Worm (Caenorhabditis elegans) whole organism, L1 larva: Measurements from ENCODE around the gene ZK354.6.

Experiments used
- C16A3.4 ChIP-seq: fragments of 150-350 bp; optimal IDR thresholded peaks from 2 replicates; lab custom pipeline; 2014; ENCODE audit warnings: missing biosample characterization, missing genetic modification characterization
- F16B12.6 ChIP-seq: fragments of 150-350 bp; optimal IDR thresholded peaks from 2 replicates; lab custom pipeline; 2014; ENCODE audit warnings: missing biosample characterization, missing genetic modification characterization
- Y116A8C.19 ChIP-seq: sonication (generic microtip); optimal IDR thresholded peaks from 2 replicates; lab custom pipeline; 2016; ENCODE audit warnings: missing compliant biosample characterization, missing genetic modification characterization, borderline replicate concordance
- alr-1 ChIP-seq: fragments of 200-800 bp; sonication (Bioruptor generic); optimal IDR thresholded peaks from 2 replicates; lab custom pipeline; 2018; ENCODE audit warnings: borderline replicate concordance, mild to moderate bottlenecking, missing genetic modification characterization, missing compliant biosample characterization
- aly-2 ChIP-seq: fragments of 150-350 bp; optimal IDR thresholded peaks from 2 replicates; lab custom pipeline; 2014; ENCODE audit warnings: missing biosample characterization, missing genetic modification characterization
- blmp-1 ChIP-seq: fragments of 150-350 bp; optimal IDR thresholded peaks from 2 replicates; lab custom pipeline; 2014; ENCODE audit warnings: missing biosample characterization, missing genetic modification characterization
- ceh-63 ChIP-seq: fragments of 200-800 bp; sonication (Bioruptor generic); optimal IDR thresholded peaks from 2 replicates; lab custom pipeline; 2018; ENCODE audit warnings: mild to moderate bottlenecking, missing genetic modification characterization, missing compliant biosample characterization
- ceh-90 ChIP-seq: sonication (generic microtip); optimal IDR thresholded peaks from 2 replicates; lab custom pipeline; 2016; ENCODE audit warnings: missing genetic modification characterization, missing compliant biosample characterization
- dsc-1 ChIP-seq: sonication (generic microtip); optimal IDR thresholded peaks from 2 replicates; lab custom pipeline; 2016; ENCODE audit warnings: mild to moderate bottlenecking, missing genetic modification characterization, missing compliant biosample characterization
- egl-13 ChIP-seq: sonication (generic microtip); optimal IDR thresholded peaks from 2 replicates; lab custom pipeline; 2016; ENCODE audit warnings: missing genotype, missing genetic modification reagents, missing genetic modification characterization, missing compliant biosample characterization
- egl-27 ChIP-seq, 2 experiments: fragments of 150-350 bp in 1 of 2; sonication (generic microtip); optimal IDR thresholded peaks; 3 replicates each; lab custom pipeline; 2017 to 2018; ENCODE audit warnings: missing biosample characterization in 2 of 2, missing genetic modification characterization in 2 of 2, missing genetic modification reagents in 2 of 2
- elt-2 ChIP-seq: sonication (generic microtip); optimal IDR thresholded peaks from 2 replicates; lab custom pipeline; 2016; ENCODE audit warnings: missing genetic modification characterization, mild to moderate bottlenecking, inconsistent platforms, missing compliant biosample characterization, missing genetic modification reagents
- elt-3 ChIP-seq, 6 experiments: fragments of 150-350 bp in 1 of 6; sonication (generic microtip); optimal IDR thresholded peaks; 2 replicates each; lab custom pipeline; 2017 to 2018; ENCODE audit warnings: missing biosample characterization in 6 of 6, missing genetic modification characterization in 6 of 6, inconsistent platforms in 1 of 6
- ets-5 ChIP-seq: fragments of 200-800 bp; sonication (Bioruptor generic); IDR thresholded peaks from 2 replicates; pipeline ENCODE4 v1.3.6; 2022; ENCODE audit warnings: missing genetic modification characterization, missing compliant biosample characterization
- fkh-10 ChIP-seq: sonication (generic microtip); optimal IDR thresholded peaks from 2 replicates; lab custom pipeline; 2017; ENCODE audit warnings: missing biosample characterization, missing genetic modification reagents, missing genetic modification characterization
- fkh-4 ChIP-seq: sonication (generic microtip); optimal IDR thresholded peaks from 2 replicates; lab custom pipeline; 2016; ENCODE audit warnings: missing compliant biosample characterization, missing genetic modification characterization, borderline replicate concordance
- fkh-8 ChIP-seq: sonication (generic microtip); optimal IDR thresholded peaks from 2 replicates; lab custom pipeline; 2016; ENCODE audit warnings: mild to moderate bottlenecking, missing genetic modification characterization, missing compliant biosample characterization
- hpl-2 ChIP-seq: fragments of 150-350 bp; optimal IDR thresholded peaks from 2 replicates; lab custom pipeline; 2014; ENCODE audit warnings: missing biosample characterization, missing genetic modification reagents, missing genetic modification characterization
- irx-1 ChIP-seq: sonication (generic microtip); optimal IDR thresholded peaks from 2 replicates; lab custom pipeline; 2016; ENCODE audit warnings: missing genetic modification characterization, missing compliant biosample characterization
- jun-1 ChIP-seq: fragments of 150-350 bp; optimal IDR thresholded peaks from 2 replicates; lab custom pipeline; 2014; ENCODE audit warnings: missing biosample characterization, missing genetic modification reagents, missing genetic modification characterization
- lin-14 ChIP-seq: fragments of 200-800 bp; sonication (Bioruptor generic); optimal IDR thresholded peaks from 2 replicates; lab custom pipeline; 2018; ENCODE audit warnings: mild to moderate bottlenecking, missing genetic modification characterization, moderate library complexity, missing compliant biosample characterization
- lin-15B ChIP-seq: fragments of 150-350 bp; sonication (generic microtip); optimal IDR thresholded peaks from 3 replicates; lab custom pipeline; 2014; ENCODE audit warnings: missing biosample characterization, missing genetic modification characterization
- lin-35 ChIP-seq, 2 experiments: fragments of 150-350 bp; optimal IDR thresholded peaks; 2 replicates each; lab custom pipeline; 2014; ENCODE audit warnings: missing biosample characterization in 2 of 2, missing genetic modification characterization in 2 of 2, missing genetic modification reagents in 2 of 2
- lsy-2 ChIP-seq, 2 experiments: fragments of 150-350 bp; optimal IDR thresholded peaks; 2 replicates each; lab custom pipeline; 2014; ENCODE audit warnings: missing biosample characterization in 2 of 2, missing genetic modification characterization in 2 of 2
- mab-9 ChIP-seq: fragments of 200-800 bp; sonication (Bioruptor generic); IDR thresholded peaks from 2 replicates; pipeline ENCODE4 v1.3.6; 2022; ENCODE audit warnings: missing genetic modification reagents, missing genetic modification characterization, missing compliant biosample characterization
- mdl-1 ChIP-seq, 2 experiments: fragments of 150-350 bp; optimal IDR thresholded peaks; 2 replicates each; lab custom pipeline; 2014 to 2017; ENCODE audit warnings: missing biosample characterization in 2 of 2, missing genetic modification characterization in 2 of 2, inconsistent platforms in 1 of 2
- mef-2 ChIP-seq: fragments of 150-350 bp; optimal IDR thresholded peaks from 2 replicates; lab custom pipeline; 2014; ENCODE audit warnings: missing biosample characterization, missing genetic modification characterization
- mep-1 ChIP-seq: fragments of 150-350 bp; optimal IDR thresholded peaks from 2 replicates; lab custom pipeline; 2014; ENCODE audit warnings: missing biosample characterization, missing genetic modification characterization
- nhr-12 ChIP-seq: sonication (generic microtip); optimal IDR thresholded peaks from 2 replicates; lab custom pipeline; 2017; ENCODE audit warnings: missing biosample characterization, missing genetic modification characterization
- nhr-19 ChIP-seq: fragments of 200-800 bp; sonication (Bioruptor generic); conservative IDR thresholded peaks from 2 replicates; pipeline ENCODE4 v1.3.6; 2022; ENCODE audit warnings: missing genetic modification characterization, missing compliant biosample characterization
- nhr-20 ChIP-seq: sonication (generic microtip); optimal IDR thresholded peaks from 2 replicates; lab custom pipeline; 2016; ENCODE audit warnings: mild to moderate bottlenecking, missing genetic modification characterization, missing compliant biosample characterization
- nhr-237 ChIP-seq: fragments of 150-350 bp; optimal IDR thresholded peaks from 2 replicates; lab custom pipeline; 2014; ENCODE audit warnings: missing biosample characterization, missing genetic modification characterization
- nhr-28 ChIP-seq: fragments of 150-350 bp; optimal IDR thresholded peaks from 2 replicates; lab custom pipeline; 2014; ENCODE audit warnings: missing biosample characterization, missing genetic modification characterization
- nhr-47 ChIP-seq: sonication (generic microtip); optimal IDR thresholded peaks from 2 replicates; lab custom pipeline; 2016; ENCODE audit warnings: mild to moderate bottlenecking, missing genetic modification characterization, moderate library complexity, missing compliant biosample characterization
- nhr-71 ChIP-seq: sonication (generic microtip); optimal IDR thresholded peaks from 2 replicates; lab custom pipeline; 2016; ENCODE audit warnings: mild to moderate bottlenecking, missing genetic modification characterization, moderate library complexity, missing compliant biosample characterization
- nhr-76 ChIP-seq: sonication (generic microtip); optimal IDR thresholded peaks from 2 replicates; lab custom pipeline; 2017; ENCODE audit warnings: missing biosample characterization, missing genetic modification characterization
- nhr-85 ChIP-seq: sonication (generic microtip); peaks from one replicate; lab custom pipeline; 2016; ENCODE audit warnings: missing genetic modification characterization, inconsistent platforms, missing compliant biosample characterization
- nhr-90 ChIP-seq: sonication (generic microtip); optimal IDR thresholded peaks from 2 replicates; lab custom pipeline; 2016; ENCODE audit warnings: mild to moderate bottlenecking, missing genetic modification characterization, missing compliant biosample characterization; ENCODE audit not compliant: poor library complexity
- pag-3 ChIP-seq: sonication (generic microtip); optimal IDR thresholded peaks from 2 replicates; lab custom pipeline; 2017; ENCODE audit warnings: missing genetic modification characterization, mild to moderate bottlenecking, missing compliant biosample characterization, antibody characterized with exemption, borderline replicate concordance; ENCODE audit not compliant: insufficient read depth
- pqm-1 ChIP-seq: sonication (generic microtip); optimal IDR thresholded peaks from 3 replicates; lab custom pipeline; 2017; ENCODE audit warnings: missing biosample characterization, missing genetic modification characterization
- snpc-4 ChIP-seq: fragments of 150-350 bp; optimal IDR thresholded peaks from 2 replicates; lab custom pipeline; 2014; ENCODE audit warnings: missing biosample characterization, missing genetic modification characterization
- sox-4 ChIP-seq: sonication (generic microtip); optimal IDR thresholded peaks from 2 replicates; lab custom pipeline; 2016; ENCODE audit warnings: missing genetic modification characterization, missing compliant biosample characterization
- sptf-1 ChIP-seq: fragments of 150-350 bp; optimal IDR thresholded peaks from 2 replicates; lab custom pipeline; 2014; ENCODE audit warnings: missing biosample characterization, missing genetic modification characterization
- sup-37 ChIP-seq: fragments of 200-800 bp; sonication (Bioruptor generic); optimal IDR thresholded peaks from 2 replicates; lab custom pipeline; 2018; ENCODE audit warnings: mild to moderate bottlenecking, missing genetic modification characterization, missing compliant biosample characterization
- tlp-1 ChIP-seq: fragments of 150-350 bp; optimal IDR thresholded peaks from 2 replicates; lab custom pipeline; 2014; ENCODE audit warnings: missing biosample characterization, missing genetic modification characterization
- unc-130 ChIP-seq: fragments of 150-350 bp; optimal IDR thresholded peaks from 2 replicates; lab custom pipeline; 2017; ENCODE audit warnings: missing biosample characterization, missing genetic modification characterization, inconsistent platforms
- unc-30 ChIP-seq: sonication (generic microtip); optimal IDR thresholded peaks from 2 replicates; lab custom pipeline; 2017; ENCODE audit warnings: missing biosample characterization, missing genetic modification characterization
- unc-62 ChIP-seq: fragments of 150-350 bp; optimal IDR thresholded peaks from 2 replicates; lab custom pipeline; 2014; ENCODE audit warnings: missing biosample characterization, missing genetic modification reagents, missing genetic modification characterization
- unc-86 ChIP-seq: sonication (generic microtip); optimal IDR thresholded peaks from 2 replicates; lab custom pipeline; 2016; ENCODE audit warnings: missing genetic modification characterization, missing compliant biosample characterization
- vab-15 ChIP-seq: sonication (generic microtip); optimal IDR thresholded peaks from 2 replicates; lab custom pipeline; 2017; ENCODE audit warnings: missing genotype, mild to moderate bottlenecking, missing genetic modification characterization, missing compliant biosample characterization
- xbp-1 ChIP-seq: sonication (generic microtip); optimal IDR thresholded peaks from 2 replicates; lab custom pipeline; 2016; ENCODE audit warnings: missing genetic modification characterization, missing compliant biosample characterization
- zag-1 ChIP-seq: fragments of 150-350 bp; optimal IDR thresholded peaks from 2 replicates; lab custom pipeline; 2014; ENCODE audit warnings: missing biosample characterization, missing genetic modification characterization
- ztf-11 ChIP-seq, 2 experiments: sonication (generic microtip); optimal IDR thresholded peaks; 2 replicates each; lab custom pipeline; 2016 to 2017; ENCODE audit warnings: missing genetic modification characterization in 2 of 2, missing biosample characterization in 1 of 2, missing compliant biosample characterization in 1 of 2
- ztf-4 ChIP-seq: fragments of 150-350 bp; optimal IDR thresholded peaks from 2 replicates; lab custom pipeline; 2014; ENCODE audit warnings: missing biosample characterization, missing genetic modification characterization

Gene ZK354.6

DNA sequence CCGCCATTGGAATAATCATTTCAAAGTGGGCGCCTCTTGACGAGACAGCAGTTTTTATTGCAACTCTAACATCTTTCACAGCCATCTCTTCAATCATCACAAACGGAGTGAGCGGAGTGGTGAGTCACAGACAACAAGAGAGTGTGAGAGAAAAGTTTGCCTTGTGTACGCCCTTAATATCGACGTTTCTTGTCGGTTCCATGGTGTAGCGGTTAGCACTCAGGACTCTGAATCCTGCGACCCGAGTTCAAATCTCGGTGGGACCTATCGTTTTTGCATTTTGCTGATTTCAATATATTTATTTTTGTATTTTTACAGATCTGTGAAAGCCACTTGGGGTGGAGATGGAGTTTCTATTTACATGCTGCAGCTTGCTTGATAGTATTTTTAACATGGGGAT, 37.2 kb upstream of the ZK354.6 start (continued):
- TF ChIP-seq zag-1 (tag; lab: Kevin White, UChicago) = no peak
- no peak for TF ChIP-seq pqm-1
- TF ChIP-seq vab-15 (tag; lab: Kevin White, UChicago) = peak; percentile 13
- TF ChIP-seq pag-3 (tag; lab: Kevin White, UChicago) = no peak
- peak in 1 of 2 experiments; percentile 51 for TF ChIP-seq mdl-1 (tag; optimal IDR thresholded peaks at IDR 0.05; lab: Kevin White, UChicago)
- peak; percentile 26 to 74 for TF ChIP-seq lsy-2 (tag; optimal IDR thresholded peaks at IDR 0.05; lab: Kevin White, UChicago)
- peak; percentile 56 for TF ChIP-seq snpc-4 (tag; lab: Kevin White, UChicago)
- TF ChIP-seq mef-2 (tag; lab: Kevin White, UChicago) = no peak
- TF ChIP-seq F16B12.6 (tag; lab: Kevin White, UChicago) = no peak
- peak; percentile 65 for TF ChIP-seq nhr-19 (GFP tag; lab: Robert Waterston, UW)
- TF ChIP-seq nhr-76 = no peak
- TF ChIP-seq lin-15B (tag; lab: Kevin White, UChicago) = no peak
- no peak for TF ChIP-seq ztf-11 (tag; optimal IDR thresholded peaks at IDR 0.05; lab: Kevin White, UChicago)
- no peak for TF ChIP-seq Y116A8C.19
- TF ChIP-seq egl-13 (tag; lab: Kevin White, UChicago) = no peak
- peak; percentile 64 for TF ChIP-seq C16A3.4 (tag; lab: Kevin White, UChicago)
- TF ChIP-seq unc-86 (tag; lab: Kevin White, UChicago) = peak; percentile 11
- TF ChIP-seq elt-2 (tag; lab: Kevin White, UChicago) = no peak
- TF ChIP-seq fkh-8 (tag; lab: Kevin White, UChicago) = no peak
- TF ChIP-seq hpl-2 (GFP tag; lab: Kevin White, UChicago) = no peak
- peak; percentile 36 for TF ChIP-seq aly-2 (tag; lab: Kevin White, UChicago)
- no peak for TF ChIP-seq fkh-4 (tag; lab: Kevin White, UChicago)
- TF ChIP-seq dsc-1 (tag; lab: Kevin White, UChicago) = peak; percentile 56
- TF ChIP-seq nhr-85 = no peak
- peak; percentile 60 for TF ChIP-seq nhr-20 (tag; lab: Kevin White, UChicago)
- no peak for TF ChIP-seq alr-1 (tag; lab: Kevin White, UChicago)
- TF ChIP-seq ets-5 = no peak
- TF ChIP-seq mep-1 (tag; lab: Kevin White, UChicago) = peak; percentile 50
- no peak for TF ChIP-seq nhr-28 (tag; lab: Kevin White, UChicago)
- peak; percentile 50 for TF ChIP-seq xbp-1
- peak; percentile 79 for TF ChIP-seq nhr-47 (tag; lab: Kevin White, UChicago)
- no peak for TF ChIP-seq sptf-1
- TF ChIP-seq elt-3 (tag; optimal IDR thresholded peaks at IDR 0.05; lab: Kevin White, UChicago) = peak in 1 of 6 experiments; percentile 49
- TF ChIP-seq jun-1 = peak; percentile 14
- TF ChIP-seq unc-62 (GFP tag; lab: Kevin White, UChicago) = no peak
- no peak for TF ChIP-seq ztf-4 (tag; lab: Kevin White, UChicago)
- no peak for TF ChIP-seq unc-30 (tag; lab: Kevin White, UChicago)
- TF ChIP-seq tlp-1 (tag; lab: Kevin White, UChicago) = no peak
- TF ChIP-seq sup-37 (GFP tag; lab: Kevin White, UChicago) = no peak
- TF ChIP-seq fkh-10 = peak; percentile 55
- peak; percentile 70 for TF ChIP-seq nhr-90 (tag; lab: Kevin White, UChicago)
- no peak for TF ChIP-seq sox-4 (tag; lab: Kevin White, UChicago)
- TF ChIP-seq lin-35 (GFP tag; optimal IDR thresholded peaks at IDR 0.05; lab: Kevin White, UChicago) = peak; percentile 55 to 74
- peak; percentile 75 for TF ChIP-seq lin-14 (GFP tag; lab: Kevin White, UChicago)
- no peak for TF ChIP-seq mab-9 (GFP tag; lab: Robert Waterston, UW)
- TF ChIP-seq ceh-63 (GFP tag; lab: Kevin White, UChicago) = no peak
- peak; percentile 69 for TF ChIP-seq nhr-71 (tag; lab: Kevin White, UChicago)
- peak; percentile 23 for TF ChIP-seq blmp-1
- peak; percentile 50 for TF ChIP-seq irx-1 (tag; lab: Kevin White, UChicago)
- TF ChIP-seq egl-27 (tag; optimal IDR thresholded peaks at IDR 0.05; lab: Kevin White, UChicago) = no peak
- no peak for TF ChIP-seq nhr-12 (tag; lab: Kevin White, UChicago)
- TF ChIP-seq ceh-90 (tag; lab: Kevin White, UChicago) = no peak
- peak; percentile 55 for TF ChIP-seq unc-130 (tag; lab: Kevin White, UChicago)
- peak; percentile 20 for TF ChIP-seq nhr-237 (tag; lab: Kevin White, UChicago)
